Fruit fly (Drosophila melanogaster) whole organism, embryonic: ENCODE data around the gene deltaCOP.
A peak's percentile ranks its signal among the peaks of the same experiment; 100 is the strongest.

Experiments used
- Aef1 ChIP-seq: fragments of 200-800 bp; sonication (Bioruptor generic); IDR thresholded peaks from 3 replicates; pipeline ENCODE4 v1.3.6; 2022; ENCODE audit warnings: missing biosample characterization, missing genetic modification characterization
- Atf3 ChIP-seq: fragments of 200-800 bp; sonication (Bioruptor generic); optimal IDR thresholded peaks from 3 replicates; lab custom pipeline; 2016; ENCODE audit warnings: missing biosample characterization, missing genetic modification characterization
- B-H1 ChIP-seq: fragments of 200-800 bp; sonication (Bioruptor generic); IDR thresholded peaks from 3 replicates; pipeline ENCODE4 v1.3.6; 2022; ENCODE audit warnings: missing biosample characterization, missing genetic modification characterization
- Blimp-1 ChIP-seq: fragments of 200-800 bp; sonication (Bioruptor generic); optimal IDR thresholded peaks from 3 replicates; lab custom pipeline; 2018; ENCODE audit warnings: missing biosample characterization, missing genetic modification characterization, mild to moderate bottlenecking, moderate library complexity, missing genetic modification reagents
- CG10321 ChIP-seq: fragments of 200-800 bp; sonication (Bioruptor generic); IDR thresholded peaks from 2 replicates; pipeline ENCODE4 v1.3.6; 2022; ENCODE audit warnings: missing biosample characterization, missing genetic modification characterization
- CG11093 ChIP-seq: fragments of 200-800 bp; sonication (Bioruptor generic); IDR thresholded peaks from 3 replicates; pipeline ENCODE4 v1.3.6; 2022; ENCODE audit warnings: missing biosample characterization, missing genetic modification characterization
- CG11504 ChIP-seq: fragments of 200-800 bp; sonication (Bioruptor generic); optimal IDR thresholded peaks from 3 replicates; lab custom pipeline; 2019; ENCODE audit warnings: missing biosample characterization, mild to moderate bottlenecking, missing genetic modification characterization, moderate library complexity
- CG11560 ChIP-seq: fragments of 200-800 bp; sonication (Bioruptor generic); IDR thresholded peaks from 3 replicates; pipeline ENCODE4 v1.3.6; 2022; ENCODE audit warnings: missing biosample characterization, missing genetic modification characterization
- CG14014 ChIP-seq: fragments of 200-800 bp; sonication (Bioruptor generic); IDR thresholded peaks from 2 replicates; pipeline ENCODE4 v1.3.6; 2022; ENCODE audit warnings: missing biosample characterization, missing genetic modification characterization
- CG14860 ChIP-seq: fragments of 200-800 bp; sonication (Bioruptor generic); IDR thresholded peaks from 3 replicates; pipeline ENCODE4 v1.3.6; 2022; ENCODE audit warnings: missing biosample characterization, missing genetic modification characterization; ENCODE audit not compliant: partially characterized antibody
- CG16813 ChIP-seq: fragments of 200-800 bp; sonication (Bioruptor generic); IDR thresholded peaks from 3 replicates; pipeline ENCODE4 v1.3.6; 2022; ENCODE audit warnings: missing biosample characterization, missing genetic modification characterization; ENCODE audit not compliant: partially characterized antibody
- CG17385 ChIP-seq: fragments of 200-800 bp; sonication (Bioruptor generic); optimal IDR thresholded peaks from 3 replicates; lab custom pipeline; 2018; ENCODE audit warnings: missing biosample characterization, mild to moderate bottlenecking, missing genetic modification characterization
- CG17612 ChIP-seq: fragments of 200-800 bp; sonication (Bioruptor generic); IDR thresholded peaks from 2 replicates; pipeline ENCODE4 v1.3.6; 2022; ENCODE audit warnings: missing biosample characterization, missing genetic modification characterization
- CG18262 ChIP-seq: fragments of 200-800 bp; optimal IDR thresholded peaks from 3 replicates; lab custom pipeline; 2019; ENCODE audit warnings: missing biosample characterization, mild to moderate bottlenecking, missing genetic modification characterization, moderate library complexity
- CG1832 ChIP-seq: fragments of 200-800 bp; sonication (Bioruptor generic); optimal IDR thresholded peaks from 2 replicates; lab custom pipeline; 2017; ENCODE audit warnings: missing biosample characterization, mild to moderate bottlenecking, missing genetic modification characterization, inconsistent platforms
- CG30020 ChIP-seq: fragments of 200-800 bp; optimal IDR thresholded peaks from 2 replicates; lab custom pipeline; 2019; ENCODE audit warnings: missing biosample characterization, mild to moderate bottlenecking, missing genetic modification characterization, moderate library complexity
- CG3065 ChIP-seq: fragments of 200-800 bp; sonication (Bioruptor generic); optimal IDR thresholded peaks from 2 replicates; lab custom pipeline; 2016; ENCODE audit warnings: missing biosample characterization, missing genetic modification characterization
- CG4360 ChIP-seq: fragments of 200-800 bp; sonication (Bioruptor generic); IDR thresholded peaks from 2 replicates; pipeline ENCODE4 v1.3.6; 2022; ENCODE audit warnings: missing biosample characterization, missing genetic modification characterization
- CG5953 ChIP-seq: fragments of 200-800 bp; sonication (Bioruptor generic); IDR thresholded peaks from 2 replicates; pipeline ENCODE4 v1.3.6; 2022; ENCODE audit warnings: missing biosample characterization, missing genetic modification characterization
- CHES-1-like ChIP-seq: fragments of 200-800 bp; sonication (Bioruptor generic); optimal IDR thresholded peaks from 2 replicates; lab custom pipeline; 2016; ENCODE audit warnings: missing biosample characterization, missing genetic modification characterization
- CoRest ChIP-seq: fragments of 200-800 bp; sonication (Bioruptor generic); optimal IDR thresholded peaks from 3 replicates; lab custom pipeline; 2018; ENCODE audit warnings: missing biosample characterization, mild to moderate bottlenecking, missing genetic modification characterization, moderate library complexity
- Dek ChIP-seq: fragments of 200-800 bp; sonication (Bioruptor generic); optimal IDR thresholded peaks from 3 replicates; lab custom pipeline; 2019; ENCODE audit warnings: missing biosample characterization, mild to moderate bottlenecking, missing genetic modification characterization, moderate library complexity
- Doc3 ChIP-seq: fragments of 200-800 bp; sonication (Bioruptor generic); IDR thresholded peaks from 3 replicates; pipeline ENCODE4 v1.3.6; 2022; ENCODE audit warnings: missing biosample characterization, missing genetic modification characterization; ENCODE audit not compliant: partially characterized antibody
- Gug ChIP-seq: fragments of 200-800 bp; sonication (Bioruptor generic); IDR thresholded peaks from 4 replicates; pipeline ENCODE4 v1.3.6; 2022; ENCODE audit warnings: missing biosample characterization, missing genetic modification characterization
- HmgD ChIP-seq: fragments of 200-800 bp; sonication (Bioruptor generic); optimal IDR thresholded peaks from 3 replicates; lab custom pipeline; 2016; ENCODE audit warnings: missing biosample characterization, missing genetic modification characterization
- Kr ChIP-seq: fragments of 200-800 bp; sonication (Bioruptor generic); optimal IDR thresholded peaks from 2 replicates; lab custom pipeline; 2017; ENCODE audit warnings: missing biosample characterization, mild to moderate bottlenecking, missing genetic modification characterization
- MTF-1 ChIP-seq: fragments of 200-800 bp; sonication (Bioruptor generic); optimal IDR thresholded peaks from 2 replicates; lab custom pipeline; 2018; ENCODE audit warnings: missing biosample characterization, mild to moderate bottlenecking, missing genetic modification characterization, borderline replicate concordance
- Neu2 ChIP-seq: fragments of 200-800 bp; sonication (Bioruptor generic); optimal IDR thresholded peaks from 3 replicates; lab custom pipeline; 2016; ENCODE audit warnings: missing biosample characterization, missing genetic modification characterization, borderline replicate concordance
- Oaz ChIP-seq: fragments of 200-800 bp; sonication (Bioruptor generic); IDR thresholded peaks from 2 replicates; pipeline ENCODE4 v1.3.6; 2022; ENCODE audit warnings: missing biosample characterization, missing genetic modification characterization
- YL-1 ChIP-seq: fragments of 200-800 bp; sonication (Bioruptor generic); optimal IDR thresholded peaks from 3 replicates; lab custom pipeline; 2017; ENCODE audit warnings: missing biosample characterization, mild to moderate bottlenecking, missing genetic modification characterization
- ab ChIP-seq: fragments of 200-800 bp; sonication (Bioruptor generic); optimal IDR thresholded peaks from 2 replicates; lab custom pipeline; 2016; ENCODE audit warnings: missing biosample characterization, missing genetic modification characterization
- bowl ChIP-seq: fragments of 200-800 bp; sonication (Bioruptor generic); IDR thresholded peaks from 2 replicates; pipeline ENCODE4 v1.3.6; 2022; ENCODE audit warnings: missing biosample characterization, missing genetic modification characterization
- btn ChIP-seq: fragments of 200-800 bp; sonication (Bioruptor generic); optimal IDR thresholded peaks from 2 replicates; lab custom pipeline; 2016; ENCODE audit warnings: missing biosample characterization, missing genetic modification characterization
- chinmo ChIP-seq: fragments of 200-800 bp; sonication (Bioruptor generic); IDR thresholded peaks from 4 replicates; pipeline ENCODE4 v1.3.6; 2022; ENCODE audit warnings: missing biosample characterization, missing genetic modification characterization; ENCODE audit not compliant: partially characterized antibody
- eve ChIP-seq, 2 experiments: fragments of >200 bp; optimal IDR thresholded peaks; 2 replicates each; lab custom pipeline; 2017; ENCODE audit warnings: missing biosample characterization in 2 of 2, missing genetic modification characterization in 2 of 2
- fd3F ChIP-seq: fragments of 200-800 bp; sonication (Bioruptor generic); optimal IDR thresholded peaks from 2 replicates; lab custom pipeline; 2018; ENCODE audit warnings: missing biosample characterization, mild to moderate bottlenecking, missing genetic modification characterization, moderate library complexity
- gem ChIP-seq: fragments of 200-800 bp; sonication (Bioruptor generic); optimal IDR thresholded peaks from 2 replicates; lab custom pipeline; 2019; ENCODE audit warnings: missing biosample characterization, mild to moderate bottlenecking, missing genetic modification characterization, moderate library complexity
- hbn ChIP-seq: fragments of 200-800 bp; sonication (Bioruptor generic); IDR thresholded peaks from 2 replicates; pipeline ENCODE4 v1.3.6; 2022; ENCODE audit warnings: missing biosample characterization, missing genetic modification characterization; ENCODE audit not compliant: partially characterized antibody
- nerfin-1 ChIP-seq: fragments of 200-800 bp; sonication (Bioruptor generic); optimal IDR thresholded peaks from 3 replicates; lab custom pipeline; 2019; ENCODE audit warnings: missing biosample characterization, mild to moderate bottlenecking, missing genetic modification characterization, moderate library complexity
- nom ChIP-seq: fragments of 200-800 bp; sonication (Bioruptor generic); optimal IDR thresholded peaks from 2 replicates; lab custom pipeline; 2017; ENCODE audit warnings: missing biosample characterization, missing genetic modification characterization, mild to moderate bottlenecking, moderate library complexity, missing genetic modification reagents
- oc ChIP-seq: fragments of 200-800 bp; sonication (Bioruptor generic); optimal IDR thresholded peaks from 2 replicates; lab custom pipeline; 2018; ENCODE audit warnings: missing biosample characterization, mild to moderate bottlenecking, missing genetic modification characterization, moderate library complexity
- org-1 ChIP-seq: fragments of 200-800 bp; sonication (Bioruptor generic); optimal IDR thresholded peaks from 2 replicates; lab custom pipeline; 2017; ENCODE audit warnings: missing biosample characterization, missing genetic modification characterization
- pb ChIP-seq: fragments of 200-800 bp; sonication (Bioruptor generic); optimal IDR thresholded peaks from 3 replicates; lab custom pipeline; 2016; ENCODE audit warnings: missing biosample characterization, missing genetic modification characterization
- prd ChIP-seq, 3 experiments: fragments of >200 bp in 2 of 3; fragments of 200-800 bp in 1 of 3; sonication (Bioruptor generic) in 1 of 3; optimal IDR thresholded peaks in 2 of 3; IDR thresholded peaks in 1 of 3; 2 replicates in 2 of 3; 3 replicates in 1 of 3; pipeline versions ENCODE4 v1.3.6 to Lab custom; 2017 to 2022; ENCODE audit warnings: missing biosample characterization in 1 of 3, missing genetic modification characterization in 1 of 3
- run ChIP-seq: fragments of 200-800 bp; sonication (Bioruptor generic); optimal IDR thresholded peaks from 3 replicates; lab custom pipeline; 2018; ENCODE audit warnings: missing biosample characterization, mild to moderate bottlenecking, missing genetic modification characterization
- sc ChIP-seq, 3 experiments: fragments of >200 bp in 2 of 3; fragments of 200-800 bp in 1 of 3; sonication (Bioruptor generic) in 1 of 3; optimal IDR thresholded peaks; 2 replicates in 2 of 3; 3 replicates in 1 of 3; lab custom pipeline; 2017; ENCODE audit warnings: mild to moderate bottlenecking in 1 of 3, missing biosample characterization in 1 of 3, missing genetic modification characterization in 1 of 3, missing genetic modification reagents in 1 of 3
- sens ChIP-seq: fragments of 200-800 bp; sonication (Bioruptor generic); peaks from one replicate; lab custom pipeline; 2016; ENCODE audit warnings: missing biosample characterization, missing genetic modification characterization
- tio ChIP-seq: fragments of 200-800 bp; sonication (Bioruptor generic); optimal IDR thresholded peaks from 2 replicates; lab custom pipeline; 2017; ENCODE audit warnings: missing biosample characterization, missing genetic modification characterization, inconsistent platforms

The deltaCOP gene

DNA sequence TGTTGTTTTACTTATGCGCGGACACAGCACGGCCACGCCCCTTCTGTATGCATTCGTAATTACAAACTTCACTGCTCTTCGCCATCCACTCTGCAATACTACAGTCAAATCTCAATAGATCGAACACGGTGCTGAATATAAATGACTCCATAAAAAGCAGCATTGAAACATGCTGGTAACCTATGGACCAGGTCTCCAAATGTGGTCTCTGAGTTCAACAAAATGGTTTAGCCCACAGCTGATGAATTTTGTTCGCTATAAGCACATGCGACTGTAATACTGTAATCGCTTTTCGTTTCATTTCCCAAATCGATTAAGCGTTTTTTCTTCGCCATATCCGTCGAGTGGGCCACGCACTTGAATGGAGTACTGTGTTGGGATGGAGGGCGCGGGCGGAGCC lies 35.8 kb upstream of the deltaCOP start (continued):
- TF ChIP-seq prd (optimal IDR thresholded peaks at IDR 0.05; lab: Kevin White, UChicago) = no peak
- TF ChIP-seq prd (GFP tag; IDR thresholded peaks at IDR 0.05; lab: Robert Waterston, UW) = peak; percentile 37; the same call in 1 of the 3 replicates
- TF ChIP-seq sc (optimal IDR thresholded peaks at IDR 0.05; lab: Kevin White, UChicago) = no peak
- no peak for TF ChIP-seq sc (GFP tag; optimal IDR thresholded peaks at IDR 0.05; lab: Kevin White, UChicago)
- TF ChIP-seq Atf3 (GFP tag; lab: Kevin White, UChicago) = no peak
- no peak for TF ChIP-seq btn (GFP tag; lab: Kevin White, UChicago)
- no peak for TF ChIP-seq run (tag; lab: Kevin White, UChicago)

dm6 chrX:1893532-1893931 lies 31.9 kb upstream of the deltaCOP start:
- TF ChIP-seq CG11093 (GFP tag; lab: Robert Waterston, UW) (no peak), Kr (no peak), CG1832 (peak; percentile 64), CG18262 (tag; lab: Kevin White, UChicago) (no peak), Oaz (GFP tag; lab: Robert Waterston, UW) (no peak), CG16813 (GFP tag; lab: Robert Waterston, UW) (no peak), eve (GFP tag; optimal IDR thresholded peaks at IDR 0.05; lab: Kevin White, UChicago) (no peak), bowl (GFP tag; lab: Robert Waterston, UW) (no peak), hbn (GFP tag; lab: Robert Waterston, UW) (no peak), CG30020 (tag; lab: Kevin White, UChicago) (no peak), CG11560 (no peak), CG3065 (GFP tag; lab: Kevin White, UChicago) (no peak), org-1 (GFP tag; lab: Kevin White, UChicago) (no peak), tio (GFP tag; lab: Kevin White, UChicago) (no peak), CG11504 (tag; lab: Kevin White, UChicago) (no peak), Blimp-1 (peak; percentile 13), HmgD (GFP tag; lab: Kevin White, UChicago) (no peak), fd3F (GFP tag; lab: Kevin White, UChicago) (no peak), sens (GFP tag; lab: Kevin White, UChicago) (peak; percentile 47), CHES-1-like (GFP tag; lab: Kevin White, UChicago) (no peak), CG10321 (GFP tag; lab: Robert Waterston, UW) (peak; percentile 38; the same call in 1 of the 2 replicates), nom (GFP tag; lab: Kevin White, UChicago) (no peak), Doc3 (GFP tag; lab: Robert Waterston, UW) (no peak), oc (no peak), CG4360 (GFP tag; lab: Robert Waterston, UW) (peak; percentile 87), Neu2 (GFP tag; lab: Kevin White, UChicago) (no peak), gem (tag; lab: Kevin White, UChicago) (no peak), YL-1 (peak; percentile 11), chinmo (0 out of 4 replicates have a peak, but pooled peaks have one; percentile 18), pb (no peak), Dek (tag; lab: Kevin White, UChicago) (no peak), CG5953 (no peak), B-H1 (GFP tag; lab: Robert Waterston, UW) (no peak), CG14860 (no peak), CG14014 (GFP tag; lab: Robert Waterston, UW) (no peak), Aef1 (GFP tag; lab: Robert Waterston, UW) (peak; percentile 18; the same call in 1 of the 3 replicates), nerfin-1 (no peak), Gug (GFP tag; lab: Robert Waterston, UW) (no peak), MTF-1 (GFP tag; lab: Kevin White, UChicago) (no peak), CG17385 (GFP tag; lab: Kevin White, UChicago) (peak; percentile 72), ab (GFP tag; lab: Kevin White, UChicago) (no peak), CoRest (tag; lab: Kevin White, UChicago) (no peak), CG17612 (GFP tag; lab: Robert Waterston, UW) (no peak)
